Worm (Caenorhabditis elegans) whole organism, late embryonic: ENCODE data around the gene B0280.2.

Experiments
- hlh-8 ChIP-seq: sonication (generic microtip); optimal IDR thresholded peaks from 2 replicates; lab custom pipeline; 2016; ENCODE audit warnings: missing genotype, missing genetic modification characterization, missing compliant biosample characterization
- lin-11 ChIP-seq: fragments of 200-800 bp; sonication (Bioruptor generic); optimal IDR thresholded peaks from 2 replicates; lab custom pipeline; 2018; ENCODE audit warnings: mild to moderate bottlenecking, missing genetic modification characterization, missing compliant biosample characterization
- nhr-11 ChIP-seq: fragments of 150-350 bp; optimal IDR thresholded peaks from 2 replicates; lab custom pipeline; 2014; ENCODE audit warnings: missing biosample characterization, missing genetic modification characterization
- pag-3 ChIP-seq: sonication (generic microtip); optimal IDR thresholded peaks from 2 replicates; lab custom pipeline; 2016; ENCODE audit warnings: missing compliant biosample characterization, missing genetic modification characterization, borderline replicate concordance
- pqm-1 ChIP-seq: sonication (generic microtip); optimal IDR thresholded peaks from 2 replicates; lab custom pipeline; 2016; ENCODE audit warnings: missing genetic modification characterization, missing compliant biosample characterization
- tbx-2 ChIP-seq: sonication (generic microtip); optimal IDR thresholded peaks from 2 replicates; lab custom pipeline; 2016; ENCODE audit warnings: missing genetic modification characterization, missing compliant biosample characterization
- unc-3 ChIP-seq, 2 experiments: fragments of 200-800 bp in 1 of 2; sonication (Bioruptor generic) in 1 of 2; sonication (generic microtip) in 1 of 2; conservative IDR thresholded peaks in 1 of 2; optimal IDR thresholded peaks in 1 of 2; 2 replicates each; pipeline versions ENCODE4 v1.3.6 to Lab custom; 2016 to 2022; ENCODE audit warnings: missing compliant biosample characterization in 2 of 2, missing genetic modification characterization in 2 of 2, missing genetic modification reagents in 1 of 2
- unc-55 ChIP-seq: sonication (generic microtip); optimal IDR thresholded peaks from 2 replicates; lab custom pipeline; 2017; ENCODE audit warnings: missing biosample characterization, missing genetic modification reagents, missing genetic modification characterization
- unc-86 ChIP-seq: sonication (generic microtip); optimal IDR thresholded peaks from 2 replicates; lab custom pipeline; 2016; ENCODE audit warnings: missing genetic modification characterization, missing compliant biosample characterization

ce11 chrIII:7136015-7136414 is 11.6 kb downstream of the B0280.2 start, which contains the start of gene B0280.17:
- TF ChIP-seq unc-3 (GFP tag; conservative IDR thresholded peaks at IDR 0.05; lab: Robert Waterston, UW), result no peak
- TF ChIP-seq unc-3 (tag; optimal IDR thresholded peaks at IDR 0.05; lab: Kevin White, UChicago), result no peak
- TF ChIP-seq unc-55 (GFP tag; lab: Kevin White, UChicago), result no peak
- TF ChIP-seq unc-86 (tag; lab: Kevin White, UChicago), result no peak
- no peak for TF ChIP-seq pqm-1
- TF ChIP-seq pag-3 (tag; lab: Kevin White, UChicago), result no peak
- TF ChIP-seq lin-11 (tag; lab: Kevin White, UChicago), result no peak
- TF ChIP-seq hlh-8 (tag; lab: Kevin White, UChicago), result no peak
- TF ChIP-seq tbx-2, result no peak
- no peak for TF ChIP-seq nhr-11 (tag; lab: Kevin White, UChicago)
